Fruit fly (Drosophila melanogaster): ENCODE results near the gene ogre.

ogre gene

DNA sequence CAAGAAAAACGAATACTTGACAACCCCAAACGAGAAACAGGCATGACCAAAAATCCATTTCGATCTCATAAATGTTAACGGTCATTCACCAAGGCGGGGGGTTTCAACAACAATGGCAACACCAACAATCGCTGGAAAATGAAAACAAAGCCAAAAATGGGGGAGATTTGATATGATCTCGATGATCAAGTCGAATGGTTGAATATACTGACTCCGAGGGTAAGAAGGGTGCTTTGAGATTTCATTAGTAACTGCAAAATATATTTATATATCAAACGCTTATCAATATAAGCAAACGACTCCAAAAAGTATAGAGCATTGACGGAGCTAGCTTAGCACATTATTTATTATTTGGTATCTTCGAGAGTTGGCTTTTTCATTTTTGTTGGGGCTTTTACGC is 1.0 kb downstream of the ogre start:
- TF ChIP-seq CG5204 (GFP tag; optimal IDR thresholded peaks at IDR 0.05) (no peak), CG7045 (GFP tag; optimal IDR thresholded peaks at IDR 0.05) (no peak), tj (GFP tag; optimal IDR thresholded peaks at IDR 0.05) (no peak), kay (GFP tag; ENCODE audit: borderline replicate concordance) (no peak), CG12768 (GFP tag; optimal IDR thresholded peaks at IDR 0.05) (no peak), toe (GFP tag; optimal IDR thresholded peaks at IDR 0.05) (no peak), cic (GFP tag; optimal IDR thresholded peaks at IDR 0.05) (no peak), Crg-1 (GFP tag; optimal IDR thresholded peaks at IDR 0.05) (no peak)

dm6 chrX:6988632-6989338 is 2.3 kb downstream of the ogre start:
- no peak for TF ChIP-seq CG7101 (tag; optimal IDR thresholded peaks at IDR 0.05)
- TF ChIP-seq Hr96 (GFP tag; optimal IDR thresholded peaks at IDR 0.05), result no peak
- no peak for TF ChIP-seq cic (GFP tag; optimal IDR thresholded peaks at IDR 0.05)
- no peak for TF ChIP-seq ovo (GFP tag; optimal IDR thresholded peaks at IDR 0.05)
- TF ChIP-seq cnc (optimal IDR thresholded peaks at IDR 0.05), result no peak
- TF ChIP-seq CG12768 (GFP tag; optimal IDR thresholded peaks at IDR 0.05), result no peak
- no peak for TF ChIP-seq tj (GFP tag; optimal IDR thresholded peaks at IDR 0.05)
- TF ChIP-seq Crg-1 (GFP tag; optimal IDR thresholded peaks at IDR 0.05), result no peak
- no peak for TF ChIP-seq CG33017 (tag; optimal IDR thresholded peaks at IDR 0.05)
- no peak for TF ChIP-seq toe (GFP tag; optimal IDR thresholded peaks at IDR 0.05)
- TF ChIP-seq CG7045 (GFP tag; optimal IDR thresholded peaks at IDR 0.05), result no peak
- no peak for TF ChIP-seq Clk (GFP tag; optimal IDR thresholded peaks at IDR 0.05)
- TF ChIP-seq kay (GFP tag; ENCODE audit: borderline replicate concordance), result no peak
- TF ChIP-seq pad (GFP tag; optimal IDR thresholded peaks at IDR 0.05), result no peak
- TF ChIP-seq CG5204 (GFP tag; optimal IDR thresholded peaks at IDR 0.05), result no peak
- TF ChIP-seq CG11617 (GFP tag; optimal IDR thresholded peaks at IDR 0.05), result no peak
- no peak for TF ChIP-seq CG1620 (GFP tag; optimal IDR thresholded peaks at IDR 0.05)
- no peak for TF ChIP-seq bab1 (GFP tag; optimal IDR thresholded peaks at IDR 0.05)
- no peak for TF ChIP-seq CG14711 (tag; optimal IDR thresholded peaks at IDR 0.05)

DNA sequence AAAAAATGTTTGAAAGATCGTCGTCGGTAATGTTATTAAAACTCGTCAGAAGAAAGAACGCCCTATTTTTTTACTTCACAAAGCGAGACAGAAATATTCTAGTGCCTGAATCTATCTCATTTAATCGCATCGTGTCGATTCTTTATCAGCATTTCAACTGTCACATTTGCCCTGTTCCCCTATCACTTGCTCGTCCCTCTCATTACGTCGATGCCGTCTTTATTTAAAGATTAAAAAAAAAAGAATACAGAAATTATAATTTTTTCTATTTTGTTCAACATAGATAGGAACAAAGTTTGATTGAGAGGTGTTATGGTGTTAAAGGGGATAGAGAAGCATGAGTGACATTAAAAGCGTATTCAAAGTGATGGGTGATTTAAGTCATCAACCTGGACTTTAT is 3.0 kb downstream of the ogre start:
- TF ChIP-seq Hr96 (GFP tag; optimal IDR thresholded peaks at IDR 0.05) (no peak), Crg-1 (GFP tag; optimal IDR thresholded peaks at IDR 0.05) (no peak), CG5204 (GFP tag; optimal IDR thresholded peaks at IDR 0.05) (no peak), CG12768 (GFP tag; optimal IDR thresholded peaks at IDR 0.05) (no peak), Mnt (GFP tag; optimal IDR thresholded peaks at IDR 0.05) (no peak), CG14711 (tag; optimal IDR thresholded peaks at IDR 0.05) (no peak), CG7101 (tag; optimal IDR thresholded peaks at IDR 0.05) (no peak), CG7045 (GFP tag; optimal IDR thresholded peaks at IDR 0.05) (no peak), kay (GFP tag; ENCODE audit: borderline replicate concordance) (no peak)

dm6 chrX:6987091-6987490 is 4.0 kb downstream of the ogre start:
- TF ChIP-seq toe (GFP tag; optimal IDR thresholded peaks at IDR 0.05) (no peak), ovo (GFP tag; optimal IDR thresholded peaks at IDR 0.05) (no peak), CG33017 (tag; optimal IDR thresholded peaks at IDR 0.05) (no peak), CG11617 (GFP tag; optimal IDR thresholded peaks at IDR 0.05) (no peak), Mnt (GFP tag; optimal IDR thresholded peaks at IDR 0.05) (no peak), CG14711 (tag; optimal IDR thresholded peaks at IDR 0.05) (no peak), Crg-1 (GFP tag; optimal IDR thresholded peaks at IDR 0.05) (no peak), cnc (optimal IDR thresholded peaks at IDR 0.05) (no peak), CG7045 (GFP tag; optimal IDR thresholded peaks at IDR 0.05) (no peak), pad (GFP tag; optimal IDR thresholded peaks at IDR 0.05) (no peak), CG5204 (GFP tag; optimal IDR thresholded peaks at IDR 0.05) (no peak), kay (GFP tag; ENCODE audit: borderline replicate concordance) (no peak), tj (GFP tag; optimal IDR thresholded peaks at IDR 0.05) (no peak), Clk (GFP tag; optimal IDR thresholded peaks at IDR 0.05) (no peak), CG7101 (tag; optimal IDR thresholded peaks at IDR 0.05) (no peak), cic (GFP tag; optimal IDR thresholded peaks at IDR 0.05) (no peak), bab1 (GFP tag; optimal IDR thresholded peaks at IDR 0.05) (no peak)

dm6 chrX:6985980-6986827 is 4.9 kb downstream of the ogre start, which contains the start of gene bou:
Gene bou, plus strand, starts transcription at chrX:6986486.
- TF ChIP-seq ovo (GFP tag; optimal IDR thresholded peaks at IDR 0.05) (peak; percentile 52), cnc (optimal IDR thresholded peaks at IDR 0.05) (no peak), Crg-1 (GFP tag; optimal IDR thresholded peaks at IDR 0.05) (no peak), tj (GFP tag; optimal IDR thresholded peaks at IDR 0.05) (peak; percentile 77)

dm6 chrX:6985182-6985851 is 5.8 kb downstream of the ogre start:
- TF ChIP-seq pad (GFP tag; optimal IDR thresholded peaks at IDR 0.05) (peak; percentile 29), CG33017 (tag; optimal IDR thresholded peaks at IDR 0.05) (no peak), bab1 (GFP tag; optimal IDR thresholded peaks at IDR 0.05) (peak; percentile 90), CG14711 (tag; optimal IDR thresholded peaks at IDR 0.05) (peak; percentile 54), tj (GFP tag; optimal IDR thresholded peaks at IDR 0.05) (peak; percentile 81), Clk (GFP tag; optimal IDR thresholded peaks at IDR 0.05) (no peak), Crg-1 (GFP tag; optimal IDR thresholded peaks at IDR 0.05) (peak; percentile 13), CG7101 (tag; optimal IDR thresholded peaks at IDR 0.05) (peak; percentile 28)

Data from whole organism, adult.